Fruit fly (Drosophila melanogaster) Kc167 (cell line): ENCODE results near the gene Lcp65Ab2.

Source experiments
- h ChIP-seq: fragments of >200 bp; optimal IDR thresholded peaks from 3 replicates; lab custom pipeline; 2018; ENCODE audit warnings: missing external identifiers
- insv ChIP-seq: fragments of >200 bp; optimal IDR thresholded peaks from 3 replicates; lab custom pipeline; 2018; ENCODE audit warnings: missing external identifiers
- psq ChIP-seq: fragments of >200 bp; optimal IDR thresholded peaks from 2 replicates; lab custom pipeline; 2017; ENCODE audit warnings: missing external identifiers
- ttk ChIP-seq: sonication (Bioruptor generic); optimal IDR thresholded peaks from 2 replicates; lab custom pipeline; 2017; ENCODE audit warnings: missing external identifiers

- TF ChIP-seq h (no peak), ttk (lab: Kevin White, UChicago) (no peak), psq (no peak), insv (lab: Kevin White, UChicago) (no peak)
These were observed 41.9 kb upstream of the Lcp65Ab2 start for dm6 chr3L:6104551-6104950.
